Fruit fly (Drosophila melanogaster): ENCODE measurements around the gene abd-A.

Gene abd-A

DNA sequence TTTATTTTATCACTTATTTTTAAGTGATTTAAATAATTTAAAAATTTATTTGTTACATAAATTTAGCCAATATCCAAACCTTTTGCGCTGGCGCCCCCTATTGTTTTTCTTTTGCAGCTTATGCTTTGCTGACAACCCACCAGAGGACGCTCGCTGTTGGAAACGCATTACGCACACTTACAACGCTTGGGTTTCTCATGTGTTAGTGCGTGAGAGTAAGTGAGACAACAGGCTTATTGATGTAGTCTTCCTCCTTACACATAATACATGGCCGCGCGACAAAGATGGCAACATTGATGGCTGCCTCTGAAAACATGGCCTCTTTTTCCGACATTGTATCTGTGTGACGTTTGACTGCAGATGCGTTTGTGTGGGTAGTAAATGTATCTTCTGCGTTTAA is 39.4 kb upstream of the abd-A start (continued):
- TF ChIP-seq CG10147 (GFP tag; optimal IDR thresholded peaks at IDR 0.05), result no peak
- no peak; the same call in 1 of the 2 replicates for TF ChIP-seq CG9215 (GFP tag; IDR thresholded peaks at IDR 0.05)
- TF ChIP-seq Nf-YB (GFP tag; optimal IDR thresholded peaks at IDR 0.05), result peak; percentile 94
- TF ChIP-seq tx (GFP tag; optimal IDR thresholded peaks at IDR 0.05), result peak; percentile 7
- peak; percentile 40 for TF ChIP-seq Mes4 (GFP tag; optimal IDR thresholded peaks at IDR 0.05)
- no peak for TF ChIP-seq CG1529 (GFP tag; optimal IDR thresholded peaks at IDR 0.05)
- peak; percentile 29 for TF ChIP-seq CG13424 (tag; optimal IDR thresholded peaks at IDR 0.05)
- TF ChIP-seq CG34376 (GFP tag; optimal IDR thresholded peaks at IDR 0.05), result no peak
- no peak for TF ChIP-seq CG17568 (GFP tag; optimal IDR thresholded peaks at IDR 0.05)
- TF ChIP-seq CG2889 (GFP tag; IDR thresholded peaks at IDR 0.05), result no peak
- peak; percentile 78 for TF ChIP-seq mirr (GFP tag; optimal IDR thresholded peaks at IDR 0.05)
- peak in 1 of 2 experiments; percentile 2 for TF ChIP-seq Eip74EF (GFP tag; optimal IDR thresholded peaks at IDR 0.05)
- TF ChIP-seq tin (GFP tag; optimal IDR thresholded peaks at IDR 0.05), result peak; percentile 75
- TF ChIP-seq CG9932 (GFP tag; IDR thresholded peaks at IDR 0.05), result peak; percentile 82
- peak; percentile 59 for TF ChIP-seq CG4360 (GFP tag; IDR thresholded peaks at IDR 0.05)
- no peak for TF ChIP-seq Hmx (GFP tag; optimal IDR thresholded peaks at IDR 0.05)
- TF ChIP-seq CG3847 (GFP tag; IDR thresholded peaks at IDR 0.05), result peak; percentile 67
- TF ChIP-seq HmgZ (tag; optimal IDR thresholded peaks at IDR 0.05), result peak; percentile 74
- TF ChIP-seq CG14667 (GFP tag; IDR thresholded peaks at IDR 0.05), result peak; percentile 54
- peak; percentile 82 for TF ChIP-seq twi (tag; optimal IDR thresholded peaks at IDR 0.05)
- TF ChIP-seq CG7786 (GFP tag; optimal IDR thresholded peaks at IDR 0.05), result no peak
- TF ChIP-seq CG10431 (GFP tag; optimal IDR thresholded peaks at IDR 0.05), result no peak
- no peak; the same call in none of the 2 replicates for TF ChIP-seq Nf-YA (GFP tag; IDR thresholded peaks at IDR 0.05)
- peak; percentile 29 for TF ChIP-seq CG10979 (tag; optimal IDR thresholded peaks at IDR 0.05)
- no peak for TF ChIP-seq CG2875 (GFP tag; optimal IDR thresholded peaks at IDR 0.05)
- TF ChIP-seq CG8359 (GFP tag; optimal IDR thresholded peaks at IDR 0.05; ENCODE audit: borderline replicate concordance), result no peak
- TF ChIP-seq bab2 (GFP tag; optimal IDR thresholded peaks at IDR 0.05), result peak; percentile 56
- peak; percentile 54 to 76 for TF ChIP-seq Pdp1 (GFP tag; optimal IDR thresholded peaks at IDR 0.05)
- peak; percentile 40 for TF ChIP-seq CG33557 (GFP tag; optimal IDR thresholded peaks at IDR 0.05)
- peak; percentile 51 for TF ChIP-seq CG12391 (tag; optimal IDR thresholded peaks at IDR 0.05)
- peak; percentile 19 for TF ChIP-seq dm (GFP tag; optimal IDR thresholded peaks at IDR 0.05)
- TF ChIP-seq CG7928 (GFP tag; optimal IDR thresholded peaks at IDR 0.05), result no peak
- peak; percentile 31 for TF ChIP-seq HLH3B (GFP tag; IDR thresholded peaks at IDR 0.05)
- TF ChIP-seq Gsc (GFP tag; IDR thresholded peaks at IDR 0.05), result no peak
- TF ChIP-seq CG1832 (GFP tag; optimal IDR thresholded peaks at IDR 0.05), result peak; percentile 95
- no peak for TF ChIP-seq pan (optimal IDR thresholded peaks at IDR 0.05)
- peak in 1 of 2 experiments; percentile 59 for TF ChIP-seq pan (GFP tag; optimal IDR thresholded peaks at IDR 0.05 in 1 of 2, IDR thresholded peaks at IDR 0.05 in 1 of 2)
- TF ChIP-seq CG15269 (tag; optimal IDR thresholded peaks at IDR 0.05), result peak; percentile 54
- TF ChIP-seq CG34422 (GFP tag; IDR thresholded peaks at IDR 0.05), result peak; percentile 72
- peak; percentile 9 for TF ChIP-seq yki (optimal IDR thresholded peaks at IDR 0.05)
- TF ChIP-seq Rx (GFP tag; IDR thresholded peaks at IDR 0.05), result peak; percentile 37; the same call in 1 of the 2 replicates
- peak; percentile 15; the same call in 1 of the 2 replicates for TF ChIP-seq inv (GFP tag; IDR thresholded peaks at IDR 0.05; ENCODE audit: partially characterized antibody)
- TF ChIP-seq CG8388 (GFP tag; optimal IDR thresholded peaks at IDR 0.05), result peak; percentile 5
- TF ChIP-seq crc (GFP tag; optimal IDR thresholded peaks at IDR 0.05), result no peak
- peak; percentile 31; the same call in 1 of the 3 replicates for TF ChIP-seq croc (GFP tag; conservative IDR thresholded peaks at IDR 0.05)
- peak; percentile 76 for TF ChIP-seq ken (GFP tag; IDR thresholded peaks at IDR 0.05)
- peak; percentile 41; the same call in 2 of the 3 replicates for TF ChIP-seq CG16813 (GFP tag; IDR thresholded peaks at IDR 0.05; ENCODE audit: partially characterized antibody)
- TF ChIP-seq tap (tag; optimal IDR thresholded peaks at IDR 0.05), result peak; percentile 31
- no peak for TF ChIP-seq Dip3 (GFP tag; optimal IDR thresholded peaks at IDR 0.05)
- no peak for TF ChIP-seq CG8281 (tag; optimal IDR thresholded peaks at IDR 0.05)
- TF ChIP-seq en (GFP tag; optimal IDR thresholded peaks at IDR 0.05), result peak; percentile 16
